Worm (Caenorhabditis elegans) whole organism, late embryonic: ENCODE results near the gene famh-136.

Experiments used
- C08G9.2 ChIP-seq: sonication (generic microtip); optimal IDR thresholded peaks from 2 replicates; lab custom pipeline; 2016; ENCODE audit warnings: mild to moderate bottlenecking, missing genetic modification characterization, moderate library complexity, missing compliant biosample characterization
- K09A11.1 ChIP-seq: sonication (generic microtip); optimal IDR thresholded peaks from 2 replicates; lab custom pipeline; 2017; ENCODE audit warnings: antibody characterized with exemption, mild to moderate bottlenecking, missing genetic modification characterization, missing compliant biosample characterization; ENCODE audit not compliant: insufficient read depth
- Y22D7AL.16 ChIP-seq: sonication (generic microtip); optimal IDR thresholded peaks from 2 replicates; lab custom pipeline; 2016; ENCODE audit warnings: missing genetic modification characterization, missing compliant biosample characterization
- ama-1 ChIP-seq: fragments of 150-350 bp; optimal IDR thresholded peaks from 2 replicates; lab custom pipeline; 2014
- ceh-14 ChIP-seq: sonication (generic microtip); optimal IDR thresholded peaks from 2 replicates; lab custom pipeline; 2016; ENCODE audit warnings: missing genotype, missing genetic modification characterization, missing compliant biosample characterization
- ceh-18 ChIP-seq: sonication (generic microtip); optimal IDR thresholded peaks from 2 replicates; lab custom pipeline; 2016; ENCODE audit warnings: missing genetic modification characterization, missing compliant biosample characterization
- ceh-19 ChIP-seq: fragments of 200-800 bp; sonication (Bioruptor generic); optimal IDR thresholded peaks from 2 replicates; lab custom pipeline; 2018; ENCODE audit warnings: mild to moderate bottlenecking, missing genetic modification characterization, missing compliant biosample characterization
- ceh-2 ChIP-seq: sonication (generic microtip); optimal IDR thresholded peaks from 2 replicates; lab custom pipeline; 2016; ENCODE audit warnings: missing genotype, missing genetic modification characterization, missing compliant biosample characterization
- ceh-22 ChIP-seq: sonication (generic microtip); optimal IDR thresholded peaks from 2 replicates; lab custom pipeline; 2017; ENCODE audit warnings: missing biosample characterization, missing genetic modification characterization
- ceh-24 ChIP-seq: sonication (generic microtip); optimal IDR thresholded peaks from 2 replicates; lab custom pipeline; 2016; ENCODE audit warnings: mild to moderate bottlenecking, missing genetic modification characterization, missing compliant biosample characterization
- ceh-30 ChIP-seq: fragments of 150-350 bp; optimal IDR thresholded peaks from 2 replicates; lab custom pipeline; 2014; ENCODE audit warnings: missing biosample characterization, missing genetic modification characterization
- ceh-31 ChIP-seq: sonication (generic microtip); optimal IDR thresholded peaks from 2 replicates; lab custom pipeline; 2016; ENCODE audit warnings: missing genetic modification characterization, missing compliant biosample characterization
- ceh-48 ChIP-seq: sonication (generic microtip); optimal IDR thresholded peaks from 2 replicates; lab custom pipeline; 2016; ENCODE audit warnings: missing genetic modification characterization, inconsistent platforms, missing compliant biosample characterization
- ceh-6 ChIP-seq: fragments of 200-800 bp; sonication (Bioruptor generic); optimal IDR thresholded peaks from 2 replicates; lab custom pipeline; 2018; ENCODE audit warnings: mild to moderate bottlenecking, missing genetic modification characterization, missing compliant biosample characterization
- dmd-4 ChIP-seq: sonication (generic microtip); optimal IDR thresholded peaks from 2 replicates; lab custom pipeline; 2016; ENCODE audit warnings: borderline replicate concordance, missing genetic modification characterization, missing compliant biosample characterization
- dve-1 ChIP-seq: sonication (generic microtip); optimal IDR thresholded peaks from 2 replicates; lab custom pipeline; 2017; ENCODE audit warnings: antibody characterized with exemption, mild to moderate bottlenecking, missing genetic modification characterization, missing compliant biosample characterization
- fax-1 ChIP-seq: sonication (generic microtip); optimal IDR thresholded peaks from 2 replicates; lab custom pipeline; 2016; ENCODE audit warnings: missing genotype, missing genetic modification characterization, missing compliant biosample characterization
- gmeb-2 ChIP-seq: sonication (generic microtip); optimal IDR thresholded peaks from 2 replicates; lab custom pipeline; 2016; ENCODE audit warnings: missing genetic modification characterization, inconsistent platforms, missing compliant biosample characterization
- hlh-15 ChIP-seq: sonication (generic microtip); optimal IDR thresholded peaks from 2 replicates; lab custom pipeline; 2016; ENCODE audit warnings: missing genetic modification characterization, missing compliant biosample characterization
- hlh-6 ChIP-seq: sonication (generic microtip); optimal IDR thresholded peaks from 2 replicates; lab custom pipeline; 2016; ENCODE audit warnings: missing genotype, missing genetic modification characterization, missing compliant biosample characterization
- lim-6 ChIP-seq: sonication (generic microtip); optimal IDR thresholded peaks from 2 replicates; lab custom pipeline; 2016; ENCODE audit warnings: missing genetic modification characterization, missing compliant biosample characterization
- lin-11 ChIP-seq: fragments of 200-800 bp; sonication (Bioruptor generic); optimal IDR thresholded peaks from 2 replicates; lab custom pipeline; 2018; ENCODE audit warnings: mild to moderate bottlenecking, missing genetic modification characterization, missing compliant biosample characterization
- mec-3 ChIP-seq: sonication (generic microtip); optimal IDR thresholded peaks from 2 replicates; lab custom pipeline; 2016; ENCODE audit warnings: borderline replicate concordance, missing genetic modification characterization, missing compliant biosample characterization
- nhr-232 ChIP-seq: sonication (generic microtip); optimal IDR thresholded peaks from 2 replicates; lab custom pipeline; 2016; ENCODE audit warnings: missing genetic modification characterization, missing compliant biosample characterization
- odd-2 ChIP-seq: sonication (generic microtip); optimal IDR thresholded peaks from 2 replicates; lab custom pipeline; 2017; ENCODE audit warnings: antibody characterized with exemption, mild to moderate bottlenecking, missing genetic modification characterization, missing compliant biosample characterization
- pag-3 ChIP-seq: sonication (generic microtip); optimal IDR thresholded peaks from 2 replicates; lab custom pipeline; 2016; ENCODE audit warnings: missing compliant biosample characterization, missing genetic modification characterization, borderline replicate concordance
- pax-1 ChIP-seq: fragments of 150-350 bp; optimal IDR thresholded peaks from 2 replicates; lab custom pipeline; 2014; ENCODE audit warnings: missing biosample characterization, missing genetic modification characterization
- pha-2 ChIP-seq: sonication (generic microtip); optimal IDR thresholded peaks from 2 replicates; lab custom pipeline; 2017; ENCODE audit warnings: mild to moderate bottlenecking, missing genetic modification characterization, missing compliant biosample characterization
- pqm-1 ChIP-seq: sonication (generic microtip); optimal IDR thresholded peaks from 2 replicates; lab custom pipeline; 2016; ENCODE audit warnings: missing genetic modification characterization, missing compliant biosample characterization
- pros-1 ChIP-seq: fragments of 150-350 bp; optimal IDR thresholded peaks from 2 replicates; lab custom pipeline; 2014; ENCODE audit warnings: missing biosample characterization, missing genetic modification reagents, missing genetic modification characterization
- ref-2 ChIP-seq: sonication (generic microtip); optimal IDR thresholded peaks from 2 replicates; lab custom pipeline; 2016; ENCODE audit warnings: missing genetic modification characterization, missing compliant biosample characterization
- rnt-1 ChIP-seq: sonication (generic microtip); optimal IDR thresholded peaks from 2 replicates; lab custom pipeline; 2016; ENCODE audit warnings: missing genetic modification characterization, missing compliant biosample characterization
- sox-2 ChIP-seq: fragments of 200-800 bp; sonication (Bioruptor generic); IDR thresholded peaks from 2 replicates; pipeline ENCODE4 v1.3.6; 2022; ENCODE audit warnings: missing genetic modification reagents, missing genetic modification characterization, missing compliant biosample characterization
- sox-4 ChIP-seq: sonication (generic microtip); optimal IDR thresholded peaks from 2 replicates; lab custom pipeline; 2017; ENCODE audit warnings: mild to moderate bottlenecking, missing genetic modification characterization, inconsistent platforms, missing compliant biosample characterization
- syd-9 ChIP-seq: sonication (generic microtip); optimal IDR thresholded peaks from 2 replicates; lab custom pipeline; 2016; ENCODE audit warnings: mild to moderate bottlenecking, missing genetic modification characterization, moderate library complexity, missing compliant biosample characterization
- ttx-3 ChIP-seq: sonication (generic microtip); optimal IDR thresholded peaks from 2 replicates; lab custom pipeline; 2016; ENCODE audit warnings: missing genetic modification reagents, missing genetic modification characterization, missing compliant biosample characterization
- unc-3 ChIP-seq, 2 experiments: fragments of 200-800 bp in 1 of 2; sonication (Bioruptor generic) in 1 of 2; sonication (generic microtip) in 1 of 2; conservative IDR thresholded peaks in 1 of 2; optimal IDR thresholded peaks in 1 of 2; 2 replicates each; pipeline versions ENCODE4 v1.3.6 to Lab custom; 2016 to 2022; ENCODE audit warnings: missing compliant biosample characterization in 2 of 2, missing genetic modification characterization in 2 of 2, missing genetic modification reagents in 1 of 2
- unc-55 ChIP-seq: sonication (generic microtip); optimal IDR thresholded peaks from 2 replicates; lab custom pipeline; 2017; ENCODE audit warnings: missing biosample characterization, missing genetic modification reagents, missing genetic modification characterization
- unc-86 ChIP-seq: sonication (generic microtip); optimal IDR thresholded peaks from 2 replicates; lab custom pipeline; 2016; ENCODE audit warnings: missing genetic modification characterization, missing compliant biosample characterization
- ztf-16 ChIP-seq: sonication (generic microtip); optimal IDR thresholded peaks from 2 replicates; lab custom pipeline; 2017; ENCODE audit warnings: missing genetic modification characterization, missing compliant biosample characterization

famh-136 gene

ce11 chrIII:8937571-8937970, 50.0 kb downstream of the famh-136 start (continued):
- TF ChIP-seq odd-2 (tag; lab: Kevin White, UChicago) = peak; percentile 78
- no peak for TF ChIP-seq ama-1 (lab: Kevin White, UChicago)
- peak; percentile 89 for TF ChIP-seq gmeb-2 (tag; lab: Kevin White, UChicago)
- peak; percentile 84 for TF ChIP-seq ceh-18 (tag; lab: Kevin White, UChicago)
- TF ChIP-seq hlh-6 (tag; lab: Kevin White, UChicago) = peak; percentile 96
- no peak for TF ChIP-seq pag-3 (tag; lab: Kevin White, UChicago)
- peak; percentile 77 for TF ChIP-seq ceh-31 (tag; lab: Kevin White, UChicago)
- TF ChIP-seq ztf-16 (tag; lab: Kevin White, UChicago) = peak; percentile 92
- TF ChIP-seq hlh-15 (tag; lab: Kevin White, UChicago) = peak; percentile 86
- peak; percentile 86 for TF ChIP-seq lin-11 (tag; lab: Kevin White, UChicago)
- peak; percentile 70 for TF ChIP-seq dve-1
- TF ChIP-seq pqm-1 (tag; lab: Kevin White, UChicago) = peak; percentile 73
- TF ChIP-seq fax-1 (tag; lab: Kevin White, UChicago) = peak; percentile 83
- TF ChIP-seq Y22D7AL.16 (tag; lab: Kevin White, UChicago) = peak; percentile 82
- peak; percentile 93 for TF ChIP-seq ceh-6 (GFP tag; lab: Kevin White, UChicago)
- TF ChIP-seq sox-2 (GFP tag; lab: Robert Waterston, UW) = peak; percentile 76
- peak; percentile 85 for TF ChIP-seq ceh-24 (tag; lab: Kevin White, UChicago)
- peak; percentile 86 for TF ChIP-seq ttx-3
- TF ChIP-seq pros-1 (tag; lab: Kevin White, UChicago) = peak; percentile 3
- no peak for TF ChIP-seq mec-3 (tag; lab: Kevin White, UChicago)
- TF ChIP-seq C08G9.2 (tag; lab: Kevin White, UChicago) = peak; percentile 76
- peak; percentile 67 for TF ChIP-seq unc-3 (GFP tag; conservative IDR thresholded peaks at IDR 0.05; lab: Robert Waterston, UW)
- peak; percentile 85 for TF ChIP-seq unc-3 (tag; optimal IDR thresholded peaks at IDR 0.05; lab: Kevin White, UChicago)
- TF ChIP-seq K09A11.1 (tag; lab: Kevin White, UChicago) = peak; percentile 72
- peak; percentile 82 for TF ChIP-seq ceh-48 (tag; lab: Kevin White, UChicago)
- peak; percentile 91 for TF ChIP-seq syd-9 (tag; lab: Kevin White, UChicago)
- peak; percentile 88 for TF ChIP-seq nhr-232
- TF ChIP-seq pax-1 (tag; lab: Kevin White, UChicago) = no peak
- peak; percentile 75 for TF ChIP-seq lim-6 (tag; lab: Kevin White, UChicago)
- peak; percentile 89 for TF ChIP-seq sox-4 (tag; lab: Kevin White, UChicago)
- peak; percentile 82 for TF ChIP-seq rnt-1 (tag; lab: Kevin White, UChicago)
- peak; percentile 95 for TF ChIP-seq ceh-19 (GFP tag; lab: Kevin White, UChicago)
- TF ChIP-seq ref-2 = peak; percentile 63
- no peak for TF ChIP-seq ceh-30 (tag; lab: Kevin White, UChicago)
- peak; percentile 56 for TF ChIP-seq ceh-22 (tag; lab: Kevin White, UChicago)
- peak; percentile 91 for TF ChIP-seq ceh-14 (tag; lab: Kevin White, UChicago)
- TF ChIP-seq unc-86 (tag; lab: Kevin White, UChicago) = peak; percentile 91
- peak; percentile 89 for TF ChIP-seq pha-2 (tag; lab: Kevin White, UChicago)
- no peak for TF ChIP-seq unc-55
- TF ChIP-seq ceh-2 = peak; percentile 86
- peak; percentile 84 for TF ChIP-seq dmd-4 (tag; lab: Kevin White, UChicago)
